Worm (Caenorhabditis elegans): ENCODE measurements around the gene F59A2.5.
A peak's percentile ranks its signal among the peaks of the same experiment; 100 is the strongest.

The F59A2.5 gene

DNA sequence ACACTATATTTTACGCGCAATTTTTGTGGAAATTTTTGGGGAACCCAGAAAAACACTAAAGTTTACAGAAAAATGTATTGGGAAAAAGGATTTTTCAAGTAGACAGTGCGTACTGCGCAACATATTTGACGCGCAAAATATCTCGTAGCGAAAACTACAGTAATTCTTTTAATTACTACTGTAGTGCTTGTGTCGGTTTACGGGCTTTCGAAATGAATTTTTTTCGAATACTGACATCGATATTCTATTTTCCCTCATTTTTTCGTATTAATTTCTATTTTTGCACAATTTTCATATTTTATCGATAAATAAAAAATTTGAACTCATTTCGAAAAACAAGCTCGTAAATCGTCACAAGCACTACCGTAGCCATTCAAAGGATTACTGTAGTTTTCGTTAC, 23.9 kb downstream of the F59A2.5 start:
- TF ChIP-seq ceh-40 (GFP tag; IDR thresholded peaks at IDR 0.05) (no peak), Y53G8AR.9 (GFP tag; conservative IDR thresholded peaks at IDR 0.05) (no peak), ekl-4 (GFP tag; IDR thresholded peaks at IDR 0.05) (no peak), snpc-3.4 (tag; optimal IDR thresholded peaks at IDR 0.05) (no peak), lsl-1 (GFP tag; optimal IDR thresholded peaks at IDR 0.05) (peak; percentile 16), attf-6 (GFP tag; IDR thresholded peaks at IDR 0.05) (no peak), ZK185.1 (tag; optimal IDR thresholded peaks at IDR 0.05; ENCODE audit: poor library complexity, severe bottlenecking) (no peak)

DNA sequence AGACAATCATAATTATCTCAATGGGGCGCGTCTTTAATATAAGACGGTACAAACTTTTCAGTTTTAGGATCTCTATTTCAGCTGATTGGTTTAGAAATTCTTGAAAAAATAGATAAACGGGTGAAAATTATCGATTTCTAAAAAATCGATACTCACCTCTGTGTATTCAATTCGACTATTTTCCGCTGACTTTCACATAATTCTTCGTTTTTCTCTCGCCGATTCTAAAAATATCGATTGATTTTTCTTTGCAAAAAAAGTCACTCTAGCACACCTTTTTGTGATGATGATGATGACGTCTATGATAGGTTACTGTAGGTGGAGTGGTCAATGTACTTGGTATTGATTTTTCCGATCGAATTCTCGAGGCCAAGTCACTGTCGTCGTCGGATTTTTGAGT, 25.1 kb downstream of the F59A2.5 start:
- TF ChIP-seq pha-4 (tag; optimal IDR thresholded peaks at IDR 0.05) (no peak), ekl-4 (GFP tag; IDR thresholded peaks at IDR 0.05) (no peak), nhr-179 (tag; optimal IDR thresholded peaks at IDR 0.05) (no peak), F33H1.4 (GFP tag; IDR thresholded peaks at IDR 0.05) (no peak), ceh-91 (GFP tag; IDR thresholded peaks at IDR 0.05) (no peak), hlh-12 (tag; optimal IDR thresholded peaks at IDR 0.05) (no peak), Y79H2A.3 (GFP tag; conservative IDR thresholded peaks at IDR 0.05) (no peak), ceh-40 (GFP tag; IDR thresholded peaks at IDR 0.05) (no peak), ceh-58 (GFP tag; IDR thresholded peaks at IDR 0.05) (no peak), snpc-3.4 (tag; optimal IDR thresholded peaks at IDR 0.05) (no peak), ztf-22 (GFP tag; optimal IDR thresholded peaks at IDR 0.05) (no peak), ceh-27 (GFP tag; optimal IDR thresholded peaks at IDR 0.05) (no peak), B0336.3 (GFP tag; IDR thresholded peaks at IDR 0.05) (no peak), ztf-6 (GFP tag; IDR thresholded peaks at IDR 0.05) (no peak), nhr-120 (GFP tag; IDR thresholded peaks at IDR 0.05) (no peak), ama-1 (optimal IDR thresholded peaks at IDR 0.05) (no peak), ama-1 (GFP tag; optimal IDR thresholded peaks at IDR 0.05) (no peak), unc-62 (GFP tag; optimal IDR thresholded peaks at IDR 0.05) (no peak)

- TF ChIP-seq nhr-80 (tag; optimal IDR thresholded peaks at IDR 0.05) (no peak), aptf-3 (GFP tag; IDR thresholded peaks at IDR 0.05) (no peak), pha-4 (tag; optimal IDR thresholded peaks at IDR 0.05) (no peak), hmg-1.2 (GFP tag; IDR thresholded peaks at IDR 0.05) (no peak), ceh-58 (GFP tag; IDR thresholded peaks at IDR 0.05) (no peak), ets-4 (GFP tag; optimal IDR thresholded peaks at IDR 0.05) (no peak), ztf-26 (tag; optimal IDR thresholded peaks at IDR 0.05) (no peak), atf-7 (tag; optimal IDR thresholded peaks at IDR 0.05) (no peak), rpc-1 (optimal IDR thresholded peaks at IDR 0.05) (no peak), rpc-1 (tag; optimal IDR thresholded peaks at IDR 0.05) (no peak), ceh-40 (GFP tag; IDR thresholded peaks at IDR 0.05) (no peak), ZK185.1 (tag; optimal IDR thresholded peaks at IDR 0.05; ENCODE audit: poor library complexity, severe bottlenecking) (no peak)
These were observed 26.0 kb downstream of the F59A2.5 start for ce11 chrIII:3430667-3431066.

DNA sequence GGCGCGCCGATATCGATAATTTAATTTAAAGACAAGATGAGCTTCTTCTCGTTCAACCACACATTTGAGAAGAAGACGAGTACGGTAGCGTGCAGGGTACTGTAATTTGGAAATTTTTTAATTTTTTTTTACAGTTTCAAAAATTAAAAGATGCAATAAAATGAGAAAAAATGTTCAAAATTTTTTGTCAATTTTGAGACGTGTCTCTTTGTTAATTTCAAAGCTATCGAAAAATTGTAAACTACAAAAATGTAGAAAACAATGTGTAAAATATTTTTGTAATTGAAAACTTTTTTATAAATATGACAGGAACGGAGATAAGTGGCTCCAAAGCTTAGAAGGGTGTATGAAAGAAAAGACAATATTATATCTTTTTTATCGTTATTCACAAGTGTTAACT, 26.7 kb downstream of the F59A2.5 start, which contains the start of gene K01A11.1:
Gene K01A11.1, minus strand, starts transcription at position 101 of the 400 bp plus-strand sequence.
- no peak for TF ChIP-seq nfya-1 (tag; optimal IDR thresholded peaks at IDR 0.05; ENCODE audit: borderline replicate concordance, insufficient read depth)
- no peak for TF ChIP-seq zfh-2 (GFP tag; conservative IDR thresholded peaks at IDR 0.05)
- no peak for TF ChIP-seq C06A6.2 (GFP tag; conservative IDR thresholded peaks at IDR 0.05)
- TF ChIP-seq let-526 (GFP tag; IDR thresholded peaks at IDR 0.05), result no peak
- no peak for TF ChIP-seq egrh-3 (GFP tag; IDR thresholded peaks at IDR 0.05)
- no peak for TF ChIP-seq fkh-3 (tag; optimal IDR thresholded peaks at IDR 0.05)
- TF ChIP-seq dox-1 (GFP tag; IDR thresholded peaks at IDR 0.05), result no peak
- no peak for TF ChIP-seq bed-1 (GFP tag; IDR thresholded peaks at IDR 0.05)
- no peak for TF ChIP-seq lsy-27 (tag; optimal IDR thresholded peaks at IDR 0.05; ENCODE audit: borderline replicate concordance, insufficient read depth)
- no peak for TF ChIP-seq snpc-1.3 (tag; optimal IDR thresholded peaks at IDR 0.05; ENCODE audit: insufficient read depth)

Data from whole organism, young adult.